Worm (Caenorhabditis elegans): Measurements from ENCODE around the gene F33A8.7.

DNA sequence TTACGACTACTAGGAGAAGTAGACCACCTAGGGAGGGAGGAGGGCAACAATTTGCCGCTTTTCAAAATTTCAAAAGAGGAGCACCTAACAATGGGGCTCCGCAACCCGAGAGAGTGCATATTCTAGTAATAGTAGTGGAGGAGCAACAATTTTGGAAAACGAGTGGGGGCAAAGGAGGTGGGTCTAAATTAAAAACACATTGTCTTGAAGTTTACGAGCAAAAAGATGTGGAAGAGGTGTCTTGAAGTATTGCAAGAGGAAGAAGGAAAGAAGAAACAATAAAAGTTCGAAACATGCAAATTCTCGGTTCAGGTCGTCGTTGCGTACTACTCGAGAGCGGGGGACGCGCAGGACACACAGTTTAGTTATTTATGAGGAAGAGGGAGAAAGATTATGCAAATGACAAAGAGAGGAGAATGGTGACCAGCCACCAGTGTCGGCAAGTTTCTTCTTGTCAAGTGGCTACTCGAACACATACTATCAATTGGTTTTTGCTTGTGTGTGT lies 38.8 kb upstream of the F33A8.7 start:
- TF ChIP-seq T22C8.4 (GFP tag; IDR thresholded peaks at IDR 0.05), result no peak
- no peak for TF ChIP-seq ztf-23 (GFP tag; IDR thresholded peaks at IDR 0.05)
- no peak for TF ChIP-seq ztf-29 (GFP tag; IDR thresholded peaks at IDR 0.05)
- TF ChIP-seq ref-1 (GFP tag; conservative IDR thresholded peaks at IDR 0.05), result no peak
- TF ChIP-seq tab-1 (GFP tag; IDR thresholded peaks at IDR 0.05), result no peak
- TF ChIP-seq med-1 (GFP tag; optimal IDR thresholded peaks at IDR 0.05; ENCODE audit: insufficient read depth), result no peak
- TF ChIP-seq flt-1 (GFP tag; IDR thresholded peaks at IDR 0.05), result no peak
- no peak for TF ChIP-seq cog-1 (tag; optimal IDR thresholded peaks at IDR 0.05)
